Fruit fly (Drosophila melanogaster) ovary, adult (tissue): Measurements from ENCODE around the gene Dbct.

Experiments used
- CG17801 ChIP-seq: fragments of 200-800 bp; optimal IDR thresholded peaks from 2 replicates; lab custom pipeline; 2019; ENCODE audit warnings: missing biosample characterization, mild to moderate bottlenecking, missing genetic modification characterization, moderate library complexity; ENCODE audit not compliant: partially characterized antibody

Dbct gene

DNA sequence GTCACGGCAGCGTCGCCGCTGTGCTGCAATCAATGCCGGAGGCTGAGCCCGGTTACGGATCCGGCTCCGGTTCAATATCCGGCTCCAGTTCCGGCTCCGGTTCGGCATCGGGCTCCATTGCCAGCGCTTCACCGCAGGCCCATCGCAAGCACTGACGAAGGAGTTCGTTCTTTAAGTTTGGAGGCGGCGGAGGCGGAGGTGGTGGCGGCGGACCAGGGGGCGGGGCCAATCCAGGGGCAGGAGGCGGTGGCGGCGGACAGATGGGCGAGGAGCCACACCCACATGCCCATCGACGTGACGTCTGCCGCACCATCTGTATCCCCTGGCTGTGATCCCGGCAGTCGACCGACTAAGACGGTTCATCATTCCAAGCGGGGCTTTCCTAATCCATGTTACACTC is 26.0 kb downstream of the Dbct start:
- no peak for TF ChIP-seq CG17801 (GFP tag; lab: Kevin White, UChicago)

DNA sequence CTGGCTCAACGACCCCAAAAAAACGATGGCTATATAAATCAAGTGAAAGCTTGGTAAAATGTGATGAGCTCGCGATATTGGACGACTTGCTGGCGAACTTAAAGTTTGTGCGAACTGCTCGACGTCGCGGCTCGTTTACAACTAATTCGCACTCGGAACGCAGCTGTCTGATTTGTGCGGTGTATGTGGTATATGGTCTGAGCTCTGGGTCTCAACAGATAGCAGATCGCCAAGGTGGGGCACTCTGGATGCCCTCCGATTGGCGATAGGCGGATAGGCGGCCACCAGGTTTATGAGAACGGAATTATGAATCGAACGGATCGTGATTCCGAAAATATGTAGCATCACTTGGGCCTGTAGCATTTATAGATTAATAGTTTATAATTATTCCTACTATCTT is 30.5 kb downstream of the Dbct start, which contains the start of gene Cyp4s3:
TSS of gene Cyp4s3 (minus strand) at position 146 of the 400 bp plus-strand sequence.
- no peak for TF ChIP-seq CG17801 (GFP tag; lab: Kevin White, UChicago)

DNA sequence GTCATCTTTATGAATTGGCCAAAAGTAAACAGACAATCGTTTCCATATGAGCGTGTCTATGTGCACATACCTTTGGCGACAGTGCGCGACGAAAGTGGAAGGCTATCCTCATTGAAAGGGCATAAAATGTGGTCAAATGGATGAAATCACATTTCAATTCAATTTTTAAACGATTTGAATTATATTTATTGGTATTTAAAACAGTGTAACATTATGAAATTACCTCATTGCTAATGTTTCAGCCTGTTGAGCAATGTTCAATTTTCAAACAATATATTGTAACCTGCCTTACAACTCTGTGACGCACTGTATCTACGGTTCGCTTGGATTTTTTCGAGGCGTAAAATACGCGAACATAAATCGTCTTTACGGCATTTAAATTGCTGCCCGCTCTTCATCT is 34.2 kb downstream of the Dbct start:
- TF ChIP-seq CG17801 (GFP tag; lab: Kevin White, UChicago) = peak; percentile 1

DNA sequence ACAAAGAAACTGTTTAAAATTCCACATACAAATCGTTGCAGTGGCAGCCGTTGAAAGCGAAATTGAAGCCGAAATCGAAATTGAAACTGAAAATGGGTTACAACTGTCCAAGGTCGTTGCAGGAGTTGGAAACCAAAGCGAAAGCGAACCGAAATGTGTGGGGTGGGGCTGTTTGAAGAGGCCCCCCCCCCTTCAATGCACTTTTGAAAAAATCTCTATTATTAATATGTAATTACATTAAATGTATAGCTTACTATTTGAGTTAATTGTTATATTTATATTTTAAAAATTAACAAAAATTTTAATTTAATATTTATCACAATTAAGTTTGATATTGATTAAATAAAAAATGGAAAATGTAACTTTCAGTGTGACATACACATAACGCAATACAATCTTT is 35.8 kb downstream of the Dbct start:
- no peak for TF ChIP-seq CG17801 (GFP tag; lab: Kevin White, UChicago)

DNA sequence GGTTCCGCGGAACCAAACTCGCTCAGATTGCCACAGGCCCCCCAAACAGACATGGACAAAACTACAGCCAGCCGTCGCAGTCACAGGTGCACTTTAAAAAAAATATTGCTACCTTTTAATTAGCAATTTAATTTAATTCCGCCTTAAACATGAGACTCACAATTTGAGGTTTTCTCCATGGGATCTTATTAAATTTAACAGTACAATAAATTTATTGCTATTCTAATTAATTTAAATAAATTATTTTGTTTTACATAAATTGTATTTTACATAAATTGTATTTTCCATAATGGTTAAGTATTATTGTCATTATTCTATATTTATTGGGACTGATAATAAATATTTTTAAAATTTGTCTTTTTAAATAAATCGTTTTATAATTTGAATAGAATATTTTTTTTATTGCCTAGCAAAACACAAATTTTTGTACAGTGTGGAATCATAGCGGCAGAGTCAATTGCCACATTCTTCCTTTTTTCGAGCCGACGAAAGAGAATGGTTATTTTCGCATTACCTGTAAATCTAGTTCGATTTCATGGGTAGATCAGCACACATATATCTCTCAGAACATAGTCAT is 37.6 kb downstream of the Dbct start:
- TF ChIP-seq CG17801 (GFP tag; lab: Kevin White, UChicago) = no peak

DNA sequence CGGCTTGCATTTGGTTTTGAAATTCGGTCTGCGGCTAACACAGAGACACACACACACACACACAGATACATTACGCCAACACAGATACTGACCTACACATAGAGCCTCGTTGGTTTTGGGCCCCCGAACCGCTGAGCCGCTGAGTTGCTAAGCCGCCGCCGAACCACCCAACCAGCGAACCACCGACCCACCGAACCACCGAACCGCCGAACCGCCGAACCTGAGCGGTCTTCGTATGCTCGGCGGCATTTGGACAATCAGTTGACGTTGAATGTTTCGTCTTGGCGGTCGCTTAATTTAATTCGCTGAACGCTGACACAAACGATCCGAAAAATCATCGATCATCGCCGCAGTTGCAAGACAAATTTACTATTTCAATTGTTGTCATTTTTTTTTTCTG is 39.6 kb downstream of the Dbct start, which contains the start of gene drd:
TSS of gene drd (plus strand) at position 258 of the 400 bp plus-strand sequence.
- no peak for TF ChIP-seq CG17801 (GFP tag; lab: Kevin White, UChicago)

DNA sequence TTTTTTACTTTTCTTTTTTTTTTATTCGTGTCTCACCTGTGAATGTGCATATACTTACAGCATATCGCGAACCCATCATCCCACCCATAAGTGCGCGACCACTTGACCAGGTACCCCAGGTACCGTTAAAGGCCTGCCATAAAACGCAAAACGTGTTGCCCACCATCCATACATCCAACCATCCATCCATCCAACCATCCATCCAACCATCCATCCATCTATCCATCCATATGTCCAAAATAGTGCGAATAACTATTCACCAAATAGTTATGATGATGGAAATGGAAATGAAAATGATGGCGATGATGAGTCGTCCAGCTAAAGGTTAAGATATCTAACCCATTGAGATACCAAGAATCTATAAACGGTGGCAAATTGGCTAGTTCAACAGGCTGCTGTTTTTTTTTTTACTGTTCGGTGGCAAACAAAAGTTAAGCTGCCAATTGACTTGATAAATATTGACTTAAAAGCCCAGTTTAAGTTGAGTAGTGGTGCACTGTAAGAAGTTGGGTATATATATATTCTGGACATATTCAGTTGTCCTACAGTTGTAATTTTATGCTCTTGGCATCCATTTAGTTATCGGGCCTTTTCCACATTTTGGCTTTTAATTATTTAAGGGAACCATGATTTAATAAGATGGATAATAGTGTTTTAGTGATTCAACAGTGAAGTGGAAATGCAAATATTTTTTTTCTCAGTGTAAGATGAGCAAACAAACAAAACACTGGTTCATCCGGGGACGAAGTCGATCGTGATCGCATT is 42.1 kb downstream of the Dbct start:
- no peak for TF ChIP-seq CG17801 (GFP tag; lab: Kevin White, UChicago)

DNA sequence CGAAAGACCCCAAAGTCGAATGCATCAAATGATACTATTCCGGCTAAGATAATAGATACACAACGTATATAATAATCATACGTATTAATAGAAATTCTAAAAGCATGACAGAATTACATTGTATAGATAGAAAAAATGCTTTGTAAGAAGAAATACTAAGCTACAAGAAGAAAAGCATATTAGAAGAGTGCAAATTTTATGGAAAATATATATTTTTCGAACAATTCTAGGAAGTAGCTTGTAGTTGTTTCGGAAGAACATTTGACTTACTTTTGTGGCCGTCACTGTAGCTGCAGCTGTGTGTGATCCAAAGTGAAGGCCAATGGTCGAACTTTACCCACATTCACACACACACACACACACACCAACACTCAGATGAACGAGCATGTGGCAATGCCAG is 46.1 kb downstream of the Dbct start:
- TF ChIP-seq CG17801 (GFP tag; lab: Kevin White, UChicago) = peak; percentile 9

DNA sequence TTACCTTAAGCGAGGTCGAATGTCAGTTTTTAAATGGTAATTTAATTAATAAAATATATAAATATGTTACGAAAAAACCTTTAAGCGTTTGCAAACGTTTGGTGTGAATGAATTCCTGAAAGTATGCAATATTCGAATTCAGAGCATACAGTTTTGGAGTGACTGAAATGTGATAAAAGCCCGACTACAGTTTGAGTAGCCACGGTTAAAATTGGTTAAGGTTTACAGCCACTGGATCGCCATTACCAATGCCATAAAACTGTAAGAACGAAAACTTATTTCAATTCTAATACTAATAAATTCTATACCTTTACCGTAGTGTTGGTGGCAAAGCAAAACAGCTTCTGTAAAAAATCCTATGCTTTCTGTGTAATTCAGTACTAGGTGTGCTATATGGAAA is 51.3 kb downstream of the Dbct start:
- TF ChIP-seq CG17801 (GFP tag; lab: Kevin White, UChicago) = peak; percentile 4
